Fruit fly (Drosophila melanogaster) whole organism, pupa: ENCODE data around the gene CG7685.
A peak's percentile ranks its signal among the peaks of the same experiment; 100 is the strongest.

Experiments used
- CG10348 ChIP-seq: fragments of 200-800 bp; sonication (Bioruptor generic); IDR thresholded peaks from 2 replicates; pipeline ENCODE4 v1.3.6; 2022; ENCODE audit warnings: missing biosample characterization, missing genetic modification characterization
- CG12605 ChIP-seq: fragments of 200-800 bp; sonication (Bioruptor generic); IDR thresholded peaks from 2 replicates; pipeline ENCODE4 v1.3.6; 2022; ENCODE audit warnings: missing biosample characterization, missing genetic modification characterization
- CG13204 ChIP-seq: fragments of 200-800 bp; sonication (Bioruptor generic); optimal IDR thresholded peaks from 2 replicates; lab custom pipeline; 2018; ENCODE audit warnings: missing biosample characterization, mild to moderate bottlenecking, missing genetic modification characterization, moderate library complexity
- CG14655 ChIP-seq: fragments of 200-800 bp; sonication (Bioruptor generic); optimal IDR thresholded peaks from 3 replicates; lab custom pipeline; 2017; ENCODE audit warnings: mild to moderate bottlenecking, missing biosample characterization, missing genetic modification reagents, missing genetic modification characterization
- CG15710 ChIP-seq: fragments of 200-800 bp; sonication (Bioruptor generic); optimal IDR thresholded peaks from 2 replicates; lab custom pipeline; 2018; ENCODE audit warnings: missing biosample characterization, mild to moderate bottlenecking, missing genetic modification characterization, moderate library complexity
- CG17806 ChIP-seq: fragments of 200-800 bp; sonication (Bioruptor generic); optimal IDR thresholded peaks from 2 replicates; lab custom pipeline; 2018; ENCODE audit warnings: missing biosample characterization, mild to moderate bottlenecking, missing genetic modification characterization, moderate library complexity
- CG32121 ChIP-seq: fragments of 200-800 bp; sonication (Bioruptor generic); IDR thresholded peaks from 2 replicates; pipeline ENCODE4 v1.3.6; 2022; ENCODE audit warnings: missing biosample characterization, missing genetic modification characterization
- CG34367 ChIP-seq: fragments of 200-800 bp; sonication (Bioruptor generic); optimal IDR thresholded peaks from 2 replicates; lab custom pipeline; 2018; ENCODE audit warnings: missing biosample characterization, mild to moderate bottlenecking, missing genetic modification characterization
- CG4496 ChIP-seq: fragments of 200-800 bp; sonication (Bioruptor generic); IDR thresholded peaks from 3 replicates; pipeline ENCODE4 v1.3.6; 2022; ENCODE audit warnings: missing biosample characterization, missing genetic modification characterization
- CG8159 ChIP-seq: fragments of 200-800 bp; sonication (Bioruptor generic); optimal IDR thresholded peaks from 3 replicates; lab custom pipeline; 2018; ENCODE audit warnings: missing biosample characterization, mild to moderate bottlenecking, missing genetic modification characterization, moderate library complexity
- CG8301 ChIP-seq: fragments of 200-800 bp; sonication (Bioruptor generic); optimal IDR thresholded peaks from 2 replicates; lab custom pipeline; 2018; ENCODE audit warnings: missing biosample characterization, mild to moderate bottlenecking, missing genetic modification characterization
- CG9948 ChIP-seq: fragments of 200-800 bp; sonication (Bioruptor generic); optimal IDR thresholded peaks from 2 replicates; lab custom pipeline; 2018; ENCODE audit warnings: missing biosample characterization, mild to moderate bottlenecking, missing genetic modification characterization, moderate library complexity
- D1 ChIP-seq: fragments of 200-800 bp; sonication (Bioruptor generic); optimal IDR thresholded peaks from 2 replicates; lab custom pipeline; 2018; ENCODE audit warnings: missing biosample characterization, mild to moderate bottlenecking, missing genetic modification characterization, moderate library complexity
- EcR ChIP-seq: fragments of 200-800 bp; sonication (Bioruptor generic); optimal IDR thresholded peaks from 3 replicates; lab custom pipeline; 2019; ENCODE audit warnings: missing biosample characterization, missing genetic modification characterization, mild to moderate bottlenecking, moderate library complexity, missing genetic modification reagents
- Ets98B ChIP-seq: fragments of 200-800 bp; sonication (Bioruptor generic); IDR thresholded peaks from 2 replicates; pipeline ENCODE4 v1.3.6; 2022; ENCODE audit warnings: missing biosample characterization, missing genetic modification characterization
- Pif1A ChIP-seq: fragments of 200-800 bp; sonication (Bioruptor generic); optimal IDR thresholded peaks from 3 replicates; lab custom pipeline; 2016; ENCODE audit warnings: missing biosample characterization, missing genetic modification characterization
- Pif1B ChIP-seq: fragments of 200-800 bp; sonication (Bioruptor generic); optimal IDR thresholded peaks from 3 replicates; lab custom pipeline; 2016; ENCODE audit warnings: missing biosample characterization, missing genetic modification characterization
- Snoo ChIP-seq: fragments of 200-800 bp; sonication (Bioruptor generic); optimal IDR thresholded peaks from 3 replicates; lab custom pipeline; 2017; ENCODE audit warnings: missing biosample characterization, mild to moderate bottlenecking, missing genetic modification characterization, inconsistent platforms
- fd96Ca ChIP-seq: fragments of 200-800 bp; sonication (Bioruptor generic); IDR thresholded peaks from 3 replicates; pipeline ENCODE4 v1.3.6; 2022; ENCODE audit warnings: missing biosample characterization, missing genetic modification characterization
- gl ChIP-seq: fragments of 200-800 bp; sonication (Bioruptor generic); optimal IDR thresholded peaks from 2 replicates; lab custom pipeline; 2018; ENCODE audit warnings: missing biosample characterization, mild to moderate bottlenecking, missing genetic modification characterization
- rn ChIP-seq: fragments of 200-800 bp; sonication (Bioruptor generic); IDR thresholded peaks from 2 replicates; pipeline ENCODE4 v1.3.6; 2022; ENCODE audit warnings: missing biosample characterization, missing genetic modification characterization

CG7685 gene

DNA sequence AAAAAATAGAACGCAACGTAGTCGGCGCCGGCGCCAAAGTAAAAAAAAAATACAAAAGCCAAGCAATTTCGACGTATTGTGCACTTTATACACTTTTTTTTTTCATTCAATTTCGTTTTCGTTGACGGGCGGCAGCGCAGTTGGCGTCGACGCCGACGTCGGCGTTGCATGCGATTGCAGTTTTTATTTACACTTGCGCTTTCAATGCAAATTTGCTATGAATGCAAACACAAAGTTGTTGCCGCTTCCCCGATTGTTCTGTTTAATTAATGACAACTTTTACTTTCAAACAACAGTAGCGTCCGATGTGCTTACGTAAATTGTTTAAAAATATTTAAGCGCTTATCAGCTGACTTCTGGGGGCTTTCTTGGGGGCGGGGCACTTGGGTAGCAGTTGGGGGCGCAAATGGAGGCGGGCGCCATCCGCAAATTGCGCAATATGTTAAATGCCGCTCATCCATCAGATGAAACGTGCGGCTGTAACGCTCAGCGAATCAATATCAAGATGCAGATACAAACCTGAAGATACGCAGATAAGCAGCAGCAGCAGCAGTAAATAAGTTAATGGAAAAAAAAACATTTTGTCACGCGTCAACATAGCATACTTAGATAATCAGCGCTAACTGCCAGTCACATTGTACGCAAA is 33.6 kb downstream of the CG7685 start:
- no peak for TF ChIP-seq Pif1A (GFP tag; lab: Kevin White, UChicago)
- peak; percentile 9; the same call in 1 of the 2 replicates for TF ChIP-seq Ets98B
- TF ChIP-seq CG15710 (tag; lab: Kevin White, UChicago) = no peak
- TF ChIP-seq CG8301 (tag; lab: Kevin White, UChicago) = no peak
- TF ChIP-seq CG13204 (GFP tag; lab: Kevin White, UChicago) = no peak
- no peak for TF ChIP-seq CG14655 (GFP tag; lab: Kevin White, UChicago)
- TF ChIP-seq CG8159 = no peak
- TF ChIP-seq fd96Ca = peak; percentile 21; the same call in 1 of the 3 replicates
- no peak for TF ChIP-seq CG32121 (GFP tag; lab: Robert Waterston, UW)
- no peak for TF ChIP-seq D1 (tag; lab: Kevin White, UChicago)
- no peak for TF ChIP-seq CG34367 (tag; lab: Kevin White, UChicago)
- no peak for TF ChIP-seq rn
- no peak for TF ChIP-seq CG17806 (tag; lab: Kevin White, UChicago)
- TF ChIP-seq Snoo (tag; lab: Kevin White, UChicago) = no peak
- TF ChIP-seq CG12605 (GFP tag; lab: Robert Waterston, UW) = no peak
- no peak; the same call in 2 of the 3 replicates for TF ChIP-seq CG4496
- TF ChIP-seq gl (tag; lab: Kevin White, UChicago) = no peak

DNA sequence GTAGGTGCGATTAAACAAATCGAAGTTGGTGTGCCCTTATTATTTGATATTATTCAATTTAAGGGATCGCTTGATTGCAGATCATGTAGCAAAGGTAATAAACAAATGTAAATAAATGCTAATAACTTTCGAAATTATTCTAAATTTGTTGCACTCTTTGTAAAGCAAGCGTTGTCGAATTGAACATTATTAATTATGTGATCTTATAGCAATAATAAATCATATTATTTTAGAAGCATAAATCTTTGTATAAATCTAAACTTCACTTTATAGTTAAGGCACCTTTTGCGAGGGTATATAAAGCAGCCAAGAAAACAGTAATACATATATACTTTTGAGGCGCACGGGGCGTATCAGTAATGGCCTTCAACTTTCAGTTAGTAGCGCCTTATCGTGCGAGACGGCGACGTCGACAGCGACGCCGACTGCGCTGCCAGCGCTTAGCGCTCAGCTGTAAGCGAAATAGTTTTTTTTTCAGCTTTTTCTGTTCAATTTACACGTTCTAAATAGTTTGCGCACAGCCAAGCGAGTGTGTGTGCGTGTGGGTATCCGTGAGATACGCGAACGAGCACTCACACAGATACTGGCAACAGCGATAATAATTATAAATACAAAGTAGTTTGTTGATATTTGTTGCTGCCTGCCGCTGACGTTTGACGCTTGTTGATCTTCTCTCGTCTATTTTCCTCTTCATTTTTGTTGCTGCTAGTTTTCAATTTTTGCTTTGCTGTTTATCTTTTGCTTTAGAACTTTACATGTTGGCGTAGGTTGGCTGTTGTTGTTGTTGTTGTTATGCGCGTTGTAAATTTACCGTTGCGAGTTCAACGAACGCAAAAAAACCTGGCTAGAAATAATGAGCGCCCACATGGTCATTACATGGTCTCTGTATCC is 34.3 kb downstream of the CG7685 start:
- TF ChIP-seq Pif1B (GFP tag; lab: Kevin White, UChicago) (no peak), Ets98B (peak; percentile 31; the same call in 1 of the 2 replicates), CG14655 (GFP tag; lab: Kevin White, UChicago) (peak; percentile 58), CG13204 (GFP tag; lab: Kevin White, UChicago) (no peak), fd96Ca (no peak), CG12605 (GFP tag; lab: Robert Waterston, UW) (no peak), Pif1A (GFP tag; lab: Kevin White, UChicago) (peak; percentile 2), Snoo (tag; lab: Kevin White, UChicago) (no peak), CG8301 (tag; lab: Kevin White, UChicago) (peak; percentile 35), gl (tag; lab: Kevin White, UChicago) (no peak), CG15710 (tag; lab: Kevin White, UChicago) (peak; percentile 54), D1 (tag; lab: Kevin White, UChicago) (no peak), CG8159 (peak; percentile 71), CG10348 (no peak), CG9948 (tag; lab: Kevin White, UChicago) (peak; percentile 48), CG34367 (tag; lab: Kevin White, UChicago) (peak; percentile 27), CG32121 (GFP tag; lab: Robert Waterston, UW) (peak; percentile 52; the same call in 1 of the 2 replicates), CG4496 (no peak), rn (no peak), EcR (GFP tag; lab: Kevin White, UChicago) (peak; percentile 54), CG17806 (tag; lab: Kevin White, UChicago) (no peak)

DNA sequence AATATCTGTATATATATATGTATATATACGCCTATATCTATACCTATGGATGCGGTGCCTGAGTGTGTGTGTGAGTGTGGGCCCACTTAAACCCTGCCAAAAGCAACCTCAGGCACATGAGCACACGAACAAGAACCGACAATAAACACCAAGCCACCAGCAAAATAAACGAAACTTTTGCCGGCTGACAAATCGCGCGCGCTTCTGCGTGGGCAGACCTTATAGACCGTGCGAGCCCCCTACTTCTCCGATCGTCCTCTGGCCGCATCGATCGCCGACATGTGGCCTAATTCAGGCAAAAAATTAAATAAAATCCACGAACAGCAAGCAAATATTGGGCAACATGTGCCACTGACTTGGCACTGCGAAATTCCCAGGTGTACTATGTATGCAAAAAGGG is 38.5 kb downstream of the CG7685 start:
- 0 out of 3 replicates have a peak, but pooled peaks have one; percentile 3 for TF ChIP-seq fd96Ca
- TF ChIP-seq CG12605 (GFP tag; lab: Robert Waterston, UW) = no peak
- no peak for TF ChIP-seq EcR (GFP tag; lab: Kevin White, UChicago)
- TF ChIP-seq Pif1B (GFP tag; lab: Kevin White, UChicago) = no peak
- no peak for TF ChIP-seq CG14655 (GFP tag; lab: Kevin White, UChicago)
- TF ChIP-seq CG13204 (GFP tag; lab: Kevin White, UChicago) = no peak
- TF ChIP-seq, all 21 proteins: peak for 1

DNA sequence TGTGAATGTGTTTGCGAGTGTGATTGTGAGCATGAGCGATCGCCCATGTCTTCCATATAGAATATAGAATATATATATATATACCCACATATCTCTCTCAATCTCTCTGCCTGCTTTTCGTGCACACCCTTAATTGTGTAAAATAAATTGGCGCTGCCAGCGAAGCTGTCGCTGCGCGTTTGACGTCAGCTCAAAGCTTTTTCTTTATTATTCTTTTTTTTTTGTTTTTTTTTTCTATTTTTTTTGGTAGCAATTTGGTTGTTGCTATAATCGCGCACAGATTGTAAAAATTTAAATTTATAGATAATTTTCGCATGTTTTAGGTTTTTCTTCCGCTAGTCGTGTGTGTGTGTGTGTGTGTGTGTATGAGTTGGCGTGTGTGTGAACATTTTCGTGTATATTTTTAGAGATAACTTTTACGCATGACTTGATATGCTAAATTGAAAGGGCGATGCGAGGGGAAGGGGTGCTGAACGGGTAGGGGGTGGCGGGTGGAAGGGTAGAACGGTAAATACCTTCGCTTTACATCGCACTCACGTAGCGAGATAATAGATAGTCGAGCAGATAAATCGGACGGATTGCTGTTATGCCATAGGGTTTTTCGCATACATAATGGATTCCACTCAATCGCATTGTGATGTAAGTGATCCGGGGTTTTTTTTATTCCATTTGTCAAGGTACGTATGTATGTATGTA is 40.6 kb downstream of the CG7685 start:
- TF ChIP-seq CG8301 (tag; lab: Kevin White, UChicago) = no peak
- no peak for TF ChIP-seq CG34367 (tag; lab: Kevin White, UChicago)
- no peak for TF ChIP-seq CG8159
- TF ChIP-seq Ets98B = no peak
- TF ChIP-seq CG10348 = no peak
- no peak for TF ChIP-seq D1 (tag; lab: Kevin White, UChicago)
- no peak for TF ChIP-seq Pif1B (GFP tag; lab: Kevin White, UChicago)
- no peak for TF ChIP-seq CG9948 (tag; lab: Kevin White, UChicago)
- TF ChIP-seq CG13204 (GFP tag; lab: Kevin White, UChicago) = no peak
- TF ChIP-seq Snoo (tag; lab: Kevin White, UChicago) = no peak
- no peak for TF ChIP-seq CG14655 (GFP tag; lab: Kevin White, UChicago)
- TF ChIP-seq CG32121 (GFP tag; lab: Robert Waterston, UW) = no peak
